Fruit fly (Drosophila melanogaster): ENCODE results near the gene CG5376.

Gene CG5376

dm6 chr3R:22528264-22529158, 39.8 kb upstream of the CG5376 start, which contains the start of gene CG5346:
TSS of gene CG5346 (minus strand) at chr3R:22528663.
- peak; percentile 9 for TF ChIP-seq CG14655 (GFP tag; optimal IDR thresholded peaks at IDR 0.05)
- peak; percentile 26 for TF ChIP-seq CG8301 (tag; optimal IDR thresholded peaks at IDR 0.05)
- no peak; the same call in 2 of the 3 replicates for TF ChIP-seq CG4496 (GFP tag; IDR thresholded peaks at IDR 0.05)
- TF ChIP-seq CG12605 (GFP tag; IDR thresholded peaks at IDR 0.05): peak; percentile 57
- peak; percentile 89 for TF ChIP-seq EcR (GFP tag; optimal IDR thresholded peaks at IDR 0.05)
- TF ChIP-seq Ets98B (GFP tag; IDR thresholded peaks at IDR 0.05): peak; percentile 61
- peak; percentile 49; the same call in 1 of the 3 replicates for TF ChIP-seq fd96Ca (GFP tag; IDR thresholded peaks at IDR 0.05)
- no peak for TF ChIP-seq CG34367 (tag; optimal IDR thresholded peaks at IDR 0.05)

dm6 chr3R:22527636-22528148, 38.9 kb upstream of the CG5376 start:
- TF ChIP-seq Snoo (tag; optimal IDR thresholded peaks at IDR 0.05): peak; percentile 3
- peak; percentile 55 for TF ChIP-seq EcR (GFP tag; optimal IDR thresholded peaks at IDR 0.05)
- TF ChIP-seq CG13204 (GFP tag; optimal IDR thresholded peaks at IDR 0.05): no peak

dm6 chr3R:22527192-22527591, 38.4 kb upstream of the CG5376 start:
- TF ChIP-seq D1 (tag; optimal IDR thresholded peaks at IDR 0.05): no peak
- peak; percentile 30; the same call in 1 of the 2 replicates for TF ChIP-seq CG32121 (GFP tag; IDR thresholded peaks at IDR 0.05)

- TF ChIP-seq CG17806 (tag; optimal IDR thresholded peaks at IDR 0.05): peak; percentile 8
- TF ChIP-seq CG8159 (tag; optimal IDR thresholded peaks at IDR 0.05): peak; percentile 44
- peak; percentile 48; the same call in 2 of the 3 replicates for TF ChIP-seq fd96Ca (GFP tag; IDR thresholded peaks at IDR 0.05)
- no peak for TF ChIP-seq CG9948 (tag; optimal IDR thresholded peaks at IDR 0.05)
- TF ChIP-seq Pif1B (GFP tag; optimal IDR thresholded peaks at IDR 0.05): no peak
- peak; percentile 13 for TF ChIP-seq Pif1A (GFP tag; optimal IDR thresholded peaks at IDR 0.05)
- peak; percentile 52 for TF ChIP-seq CG14655 (GFP tag; optimal IDR thresholded peaks at IDR 0.05)
- TF ChIP-seq CG8301 (tag; optimal IDR thresholded peaks at IDR 0.05): peak; percentile 25
- peak; percentile 32; the same call in 1 of the 2 replicates for TF ChIP-seq CG32121 (GFP tag; IDR thresholded peaks at IDR 0.05)
- TF ChIP-seq gl (tag; optimal IDR thresholded peaks at IDR 0.05): peak; percentile 16
- no peak for TF ChIP-seq CG10348 (GFP tag; IDR thresholded peaks at IDR 0.05)
- no peak for TF ChIP-seq Snoo (tag; optimal IDR thresholded peaks at IDR 0.05)
- no peak for TF ChIP-seq D1 (tag; optimal IDR thresholded peaks at IDR 0.05)
- peak; percentile 90 for TF ChIP-seq EcR (GFP tag; optimal IDR thresholded peaks at IDR 0.05)
- no peak for TF ChIP-seq CG12605 (GFP tag; IDR thresholded peaks at IDR 0.05)
- no peak for TF ChIP-seq CG34367 (tag; optimal IDR thresholded peaks at IDR 0.05)
- TF ChIP-seq CG13204 (GFP tag; optimal IDR thresholded peaks at IDR 0.05): peak; percentile 44
- peak; percentile 37 for TF ChIP-seq CG15710 (tag; optimal IDR thresholded peaks at IDR 0.05)
- TF ChIP-seq Ets98B (GFP tag; IDR thresholded peaks at IDR 0.05): no peak
- TF ChIP-seq rn (GFP tag; IDR thresholded peaks at IDR 0.05): no peak
- no peak for TF ChIP-seq CG4496 (GFP tag; IDR thresholded peaks at IDR 0.05)
These were observed 37.7 kb upstream of the CG5376 start for dm6 chr3R:22526353-22526907.

- TF ChIP-seq CG13204 (GFP tag; optimal IDR thresholded peaks at IDR 0.05) (no peak), CG15710 (tag; optimal IDR thresholded peaks at IDR 0.05) (no peak), Pif1A (GFP tag; optimal IDR thresholded peaks at IDR 0.05) (peak; percentile 58), CG8159 (tag; optimal IDR thresholded peaks at IDR 0.05) (no peak), fd96Ca (GFP tag; IDR thresholded peaks at IDR 0.05) (no peak), CG17806 (tag; optimal IDR thresholded peaks at IDR 0.05) (no peak), CG34367 (tag; optimal IDR thresholded peaks at IDR 0.05) (no peak), CG14655 (GFP tag; optimal IDR thresholded peaks at IDR 0.05) (no peak), CG10348 (GFP tag; IDR thresholded peaks at IDR 0.05) (no peak), D1 (tag; optimal IDR thresholded peaks at IDR 0.05) (peak; percentile 12), CG4496 (GFP tag; IDR thresholded peaks at IDR 0.05) (no peak), rn (GFP tag; IDR thresholded peaks at IDR 0.05) (no peak), Ets98B (GFP tag; IDR thresholded peaks at IDR 0.05) (no peak), Pif1B (GFP tag; optimal IDR thresholded peaks at IDR 0.05) (no peak)
These were observed 37.0 kb upstream of the CG5376 start for dm6 chr3R:22525546-22526352.

dm6 chr3R:22525073-22525413, 36.3 kb upstream of the CG5376 start:
- TF ChIP-seq D1 (tag; optimal IDR thresholded peaks at IDR 0.05) (no peak), CG4496 (GFP tag; IDR thresholded peaks at IDR 0.05) (no peak), CG34367 (tag; optimal IDR thresholded peaks at IDR 0.05) (no peak)

Measured in whole organism, pupa.